Fruit fly (Drosophila melanogaster): ENCODE measurements around the gene cad.

Gene cad

DNA sequence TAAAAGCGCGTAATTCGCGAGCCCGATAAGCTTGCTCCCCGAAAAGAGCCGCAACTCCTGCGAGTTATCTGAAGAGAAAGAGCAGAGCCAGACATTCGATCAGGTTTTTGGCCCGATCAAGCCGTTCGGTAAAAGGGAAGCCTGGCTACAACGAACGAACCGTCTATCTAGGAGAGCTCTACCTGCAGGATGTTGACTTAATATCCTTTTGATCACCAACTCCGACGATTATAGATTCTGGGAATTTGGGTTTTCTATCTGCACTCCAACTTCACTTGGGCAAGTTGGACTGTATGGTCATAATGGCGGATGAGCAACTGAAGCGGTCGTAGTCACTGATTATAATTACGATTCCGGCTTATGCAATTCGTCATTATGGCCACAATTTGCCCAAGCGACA is 31.7 kb downstream of the cad start (continued):
- TF ChIP-seq Opbp (GFP tag; IDR thresholded peaks at IDR 0.05; ENCODE audit: partially characterized antibody) = no peak
- TF ChIP-seq esg (GFP tag; conservative IDR thresholded peaks at IDR 0.05) = 0 out of 2 replicates have a peak, but pooled peaks have one; percentile 10
- peak; percentile 33; the same call in 1 of the 2 replicates for TF ChIP-seq Rfx (GFP tag; IDR thresholded peaks at IDR 0.05)
- peak; percentile 28; the same call in 1 of the 2 replicates for TF ChIP-seq ranshi (GFP tag; IDR thresholded peaks at IDR 0.05)

DNA sequence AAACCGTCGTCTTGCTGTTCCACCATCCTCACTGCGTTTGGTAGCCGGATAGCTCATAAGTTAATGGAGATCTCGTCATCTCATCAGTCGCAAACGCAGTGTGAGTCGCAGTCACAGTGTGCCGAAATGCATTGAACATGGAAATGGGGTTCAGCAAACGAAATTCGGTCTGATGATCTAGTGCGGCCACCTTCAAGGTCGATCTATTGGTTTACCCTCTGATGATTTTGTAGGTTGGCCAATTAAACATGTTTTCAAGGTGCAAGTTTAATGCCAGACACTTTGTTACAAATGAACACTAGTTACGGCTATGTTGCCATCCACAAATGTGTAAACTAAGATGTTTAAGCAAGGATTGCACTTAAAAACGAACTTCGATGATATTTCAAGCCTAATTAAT is 32.3 kb downstream of the cad start:
- peak; percentile 0 for TF ChIP-seq CG12391 (tag; optimal IDR thresholded peaks at IDR 0.05)
- peak; percentile 17 for TF ChIP-seq dmrt99B (tag; optimal IDR thresholded peaks at IDR 0.05)
- no peak for TF ChIP-seq hkb (optimal IDR thresholded peaks at IDR 0.05)
- peak; percentile 20; the same call in 1 of the 2 replicates for TF ChIP-seq hkb (GFP tag; IDR thresholded peaks at IDR 0.05)
- TF ChIP-seq pros (GFP tag; optimal IDR thresholded peaks at IDR 0.05) = peak; percentile 77
- TF ChIP-seq Sox102F (GFP tag; optimal IDR thresholded peaks at IDR 0.05) = peak; percentile 8
- TF ChIP-seq pan (optimal IDR thresholded peaks at IDR 0.05) = no peak
- TF ChIP-seq pan (GFP tag; optimal IDR thresholded peaks at IDR 0.05 in 1 of 2, IDR thresholded peaks at IDR 0.05 in 1 of 2) = peak in 1 of 2 experiments; percentile 7
- TF ChIP-seq CG3281 (GFP tag; optimal IDR thresholded peaks at IDR 0.05) = no peak
- TF ChIP-seq bsh (GFP tag; optimal IDR thresholded peaks at IDR 0.05) = peak in 1 of 2 experiments; percentile 0
- TF ChIP-seq fd64A (GFP tag; optimal IDR thresholded peaks at IDR 0.05) = no peak
- TF ChIP-seq Doc3 (GFP tag; IDR thresholded peaks at IDR 0.05; ENCODE audit: partially characterized antibody) = no peak
- no peak for TF ChIP-seq Bteb2 (GFP tag; optimal IDR thresholded peaks at IDR 0.05)
- TF ChIP-seq Bgb (GFP tag; IDR thresholded peaks at IDR 0.05; ENCODE audit: partially characterized antibody) = peak; percentile 24
- TF ChIP-seq stc (GFP tag; IDR thresholded peaks at IDR 0.05) = 0 out of 2 replicates have a peak, but pooled peaks have one; percentile 28
- peak; percentile 42; the same call in 1 of the 3 replicates for TF ChIP-seq ci (GFP tag; IDR thresholded peaks at IDR 0.05)
- no peak for TF ChIP-seq Rx (GFP tag; IDR thresholded peaks at IDR 0.05)
- TF ChIP-seq CG1603 (tag; optimal IDR thresholded peaks at IDR 0.05) = peak; percentile 24
- peak; percentile 35 for TF ChIP-seq Med (GFP tag)
- no peak for TF ChIP-seq CG11560 (tag; IDR thresholded peaks at IDR 0.05)
- peak; percentile 40 for TF ChIP-seq oc (tag; optimal IDR thresholded peaks at IDR 0.05)
- 0 out of 3 replicates have a peak, but pooled peaks have one; percentile 49 for TF ChIP-seq ken (GFP tag; IDR thresholded peaks at IDR 0.05)
- peak; percentile 17; the same call in 1 of the 2 replicates for TF ChIP-seq Awh (GFP tag; IDR thresholded peaks at IDR 0.05)
- peak; percentile 9 for TF ChIP-seq CG17359 (tag; optimal IDR thresholded peaks at IDR 0.05)
- TF ChIP-seq row (GFP tag; IDR thresholded peaks at IDR 0.05) = 0 out of 3 replicates have a peak, but pooled peaks have one; percentile 9
- peak; percentile 43; the same call in 1 of the 3 replicates for TF ChIP-seq CG11695 (GFP tag; IDR thresholded peaks at IDR 0.05)
- peak; percentile 40 for TF ChIP-seq sisA (GFP tag; IDR thresholded peaks at IDR 0.05)

DNA sequence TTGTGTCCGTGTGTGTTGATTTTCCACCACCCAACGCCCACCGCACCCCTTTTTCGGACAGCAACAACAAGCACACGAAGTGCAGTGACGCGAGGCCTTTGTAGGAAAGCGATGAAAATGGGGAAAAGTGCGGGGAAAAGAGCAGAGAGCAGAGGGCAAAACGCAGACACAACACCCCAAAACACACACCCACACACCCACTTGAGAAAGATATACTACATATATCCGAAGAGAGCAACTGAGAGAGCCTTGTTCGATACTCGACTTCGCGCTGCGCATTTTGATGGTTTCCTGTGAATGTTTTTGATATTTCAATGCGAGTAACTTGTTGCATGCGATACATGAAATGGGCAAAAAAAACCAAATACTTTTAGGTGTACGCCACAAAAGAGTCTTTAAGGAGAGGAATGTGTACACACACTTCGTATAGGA is 33.2 kb downstream of the cad start:
- TF ChIP-seq chm (GFP tag; IDR thresholded peaks at IDR 0.05) (no peak), CG34422 (GFP tag; IDR thresholded peaks at IDR 0.05) (no peak), Pdp1 (GFP tag; optimal IDR thresholded peaks at IDR 0.05) (peak in 1 of 2 experiments; percentile 47), sima (GFP tag; optimal IDR thresholded peaks at IDR 0.05) (no peak), Opbp (GFP tag; IDR thresholded peaks at IDR 0.05; ENCODE audit: partially characterized antibody) (no peak), Atf-2 (GFP tag; optimal IDR thresholded peaks at IDR 0.05) (no peak), Spps (tag; optimal IDR thresholded peaks at IDR 0.05) (no peak), jigr1 (GFP tag; IDR thresholded peaks at IDR 0.05) (no peak), CG2120 (GFP tag; optimal IDR thresholded peaks at IDR 0.05) (no peak), CG13894 (tag; optimal IDR thresholded peaks at IDR 0.05) (peak; percentile 48), knrl (GFP tag; IDR thresholded peaks at IDR 0.05; ENCODE audit: partially characterized antibody) (no peak), Bgb (GFP tag; IDR thresholded peaks at IDR 0.05; ENCODE audit: partially characterized antibody) (no peak; the same call in 1 of the 2 replicates), CG11696 (GFP tag; IDR thresholded peaks at IDR 0.05) (no peak), CG6254 (GFP tag; optimal IDR thresholded peaks at IDR 0.05) (no peak), Fer2 (tag; optimal IDR thresholded peaks at IDR 0.05) (no peak), CG8359 (GFP tag; optimal IDR thresholded peaks at IDR 0.05; ENCODE audit: borderline replicate concordance) (no peak), cas (GFP tag; IDR thresholded peaks at IDR 0.05) (no peak), oc (tag; optimal IDR thresholded peaks at IDR 0.05) (no peak), Jarid2 (GFP tag; optimal IDR thresholded peaks at IDR 0.05) (no peak), CG1529 (GFP tag; optimal IDR thresholded peaks at IDR 0.05) (no peak), bowl (GFP tag; IDR thresholded peaks at IDR 0.05) (no peak)

All from whole organism, embryonic.